Worm (Caenorhabditis elegans): ENCODE results near the gene fbxa-89.

DNA sequence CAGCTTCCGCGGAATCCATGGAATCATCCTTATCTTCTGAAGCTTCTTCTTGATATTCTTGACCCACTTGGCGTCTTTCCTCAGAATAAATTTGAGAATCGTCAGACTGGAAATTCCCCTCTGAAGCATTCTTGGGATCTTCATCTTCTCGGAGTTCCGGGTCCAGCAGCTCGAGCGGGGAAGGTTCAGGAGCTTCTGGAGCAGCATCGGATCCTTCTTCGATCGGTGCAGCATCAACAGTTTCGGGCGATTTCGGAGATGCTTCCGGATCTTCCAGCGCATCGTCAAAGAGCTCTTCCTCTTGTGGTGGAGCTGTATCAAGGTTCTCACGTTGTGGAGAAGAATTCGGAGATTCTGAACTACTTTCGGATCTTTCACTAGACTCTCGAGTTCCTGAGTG is 28.4 kb upstream of the fbxa-89 start:
- TF ChIP-seq him-1 (tag; optimal IDR thresholded peaks at IDR 0.05): no peak
- no peak for TF ChIP-seq W03F9.2 (tag; optimal IDR thresholded peaks at IDR 0.05)
- no peak for TF ChIP-seq dao-5 (tag; optimal IDR thresholded peaks at IDR 0.05)

Data from whole organism, L4/young adult.